Worm (Caenorhabditis elegans) whole organism, late embryonic: ENCODE data around the gene ppm-2.

ENCODE experiments used
- ama-1 ChIP-seq: fragments of 150-350 bp; optimal IDR thresholded peaks from 2 replicates; lab custom pipeline; 2014
- ceh-14 ChIP-seq: sonication (generic microtip); optimal IDR thresholded peaks from 2 replicates; lab custom pipeline; 2016; ENCODE audit warnings: missing genotype, missing genetic modification characterization, missing compliant biosample characterization
- ceh-18 ChIP-seq: sonication (generic microtip); optimal IDR thresholded peaks from 2 replicates; lab custom pipeline; 2016; ENCODE audit warnings: missing genetic modification characterization, missing compliant biosample characterization
- fkh-10 ChIP-seq: fragments of 150-350 bp; optimal IDR thresholded peaks from 2 replicates; lab custom pipeline; 2014; ENCODE audit warnings: missing biosample characterization, missing genetic modification reagents, missing genetic modification characterization
- fkh-6 ChIP-seq: sonication (generic microtip); optimal IDR thresholded peaks from 2 replicates; lab custom pipeline; 2016; ENCODE audit warnings: missing genetic modification characterization, missing compliant biosample characterization
- lin-11 ChIP-seq: fragments of 200-800 bp; sonication (Bioruptor generic); optimal IDR thresholded peaks from 2 replicates; lab custom pipeline; 2018; ENCODE audit warnings: mild to moderate bottlenecking, missing genetic modification characterization, missing compliant biosample characterization
- nhr-11 ChIP-seq: fragments of 150-350 bp; optimal IDR thresholded peaks from 2 replicates; lab custom pipeline; 2014; ENCODE audit warnings: missing biosample characterization, missing genetic modification characterization
- pha-4 ChIP-seq: fragments of 150-350 bp; optimal IDR thresholded peaks from 2 replicates; lab custom pipeline; 2018; ENCODE audit warnings: missing biosample characterization, missing genetic modification reagents, missing genetic modification characterization
- zip-5 ChIP-seq: sonication (generic microtip); optimal IDR thresholded peaks from 2 replicates; lab custom pipeline; 2016; ENCODE audit warnings: missing genetic modification characterization, missing compliant biosample characterization

DNA sequence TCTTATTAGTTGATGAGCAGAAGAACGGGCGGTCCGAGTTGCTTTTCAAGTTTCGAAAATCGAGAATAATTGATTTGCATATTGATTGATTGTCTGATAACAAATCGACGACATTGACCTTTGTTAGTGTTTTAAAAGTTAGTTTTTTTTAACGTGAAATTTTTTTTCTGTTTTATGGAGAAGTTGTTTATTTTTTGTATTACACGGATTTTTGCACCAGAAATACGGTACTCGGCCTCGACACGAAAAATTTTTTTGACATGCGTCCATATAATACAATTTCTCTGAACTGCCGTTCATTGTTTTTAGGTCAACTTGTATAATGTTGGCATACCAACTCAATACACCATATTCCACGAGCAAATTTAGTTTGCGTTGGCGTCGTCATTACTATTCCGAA is 5.1 kb downstream of the ppm-2 start, which contains the start of gene T23F11.2:
- no peak for TF ChIP-seq ceh-14 (tag; lab: Kevin White, UChicago)
- no peak for TF ChIP-seq lin-11 (tag; lab: Kevin White, UChicago)
- TF ChIP-seq fkh-10: no peak
- TF ChIP-seq fkh-6: no peak
- TF ChIP-seq ceh-18 (tag; lab: Kevin White, UChicago): no peak
- TF ChIP-seq pha-4 (tag; lab: Kevin White, UChicago): no peak
- no peak for TF ChIP-seq zip-5 (tag; lab: Kevin White, UChicago)
- TF ChIP-seq nhr-11: no peak
- TF ChIP-seq ama-1 (lab: Kevin White, UChicago): no peak
